Fruit fly (Drosophila melanogaster): ENCODE measurements around the gene COX6B.

The COX6B gene

dm6 chrX:19704083-19704482, 40.1 kb downstream of the COX6B start, which contains the start of the genes CG14230 and CG14232:
Gene CG14230 (plus strand): TSS chrX:19704176.
Gene CG14232 (minus strand): TSS chrX:19704259.
- TF ChIP-seq CG32121 (GFP tag; IDR thresholded peaks at IDR 0.05) (no peak), CG15710 (tag; optimal IDR thresholded peaks at IDR 0.05) (peak; percentile 5), CG9948 (tag; optimal IDR thresholded peaks at IDR 0.05) (no peak)

DNA sequence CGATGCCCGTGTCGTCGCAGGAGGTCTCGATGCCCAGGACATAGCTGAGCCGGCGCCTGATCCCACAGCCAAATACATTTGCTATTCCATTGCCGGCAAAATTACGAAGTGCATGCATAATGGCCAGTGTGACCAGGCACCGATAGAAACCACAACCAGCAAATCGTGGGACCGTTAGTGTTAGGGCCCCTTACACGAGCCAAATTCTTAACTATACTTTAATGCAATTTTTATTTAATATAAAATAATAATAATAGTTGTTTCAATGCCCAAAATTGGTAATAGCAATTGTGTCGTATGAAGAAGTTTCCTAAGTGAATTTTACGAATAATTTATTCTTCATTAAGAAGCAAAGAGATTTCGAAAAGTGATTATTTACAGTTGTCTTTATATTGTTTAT, 42.5 kb downstream of the COX6B start, which contains the start of gene Tcs4:
Tcs4 (minus strand) TSS at position 145 of the 400 bp plus-strand sequence.
- TF ChIP-seq Ets98B (GFP tag; IDR thresholded peaks at IDR 0.05) (peak; percentile 34; the same call in 1 of the 2 replicates), EcR (GFP tag; optimal IDR thresholded peaks at IDR 0.05) (no peak), CG32121 (GFP tag; IDR thresholded peaks at IDR 0.05) (no peak), CG4496 (GFP tag; IDR thresholded peaks at IDR 0.05) (no peak), Pif1B (GFP tag; optimal IDR thresholded peaks at IDR 0.05) (no peak), CG8159 (tag; optimal IDR thresholded peaks at IDR 0.05) (no peak), CG13204 (GFP tag; optimal IDR thresholded peaks at IDR 0.05) (no peak), CG12605 (GFP tag; IDR thresholded peaks at IDR 0.05) (no peak), rn (GFP tag; IDR thresholded peaks at IDR 0.05) (no peak)

dm6 chrX:19697255-19697877, 46.8 kb downstream of the COX6B start:
- TF ChIP-seq rn (GFP tag; IDR thresholded peaks at IDR 0.05) (no peak), Ets98B (GFP tag; IDR thresholded peaks at IDR 0.05) (no peak), CG9948 (tag; optimal IDR thresholded peaks at IDR 0.05) (no peak), CG17806 (tag; optimal IDR thresholded peaks at IDR 0.05) (no peak), CG4496 (GFP tag; IDR thresholded peaks at IDR 0.05) (0 out of 3 replicates have a peak, but pooled peaks have one; percentile 17), fd96Ca (GFP tag; IDR thresholded peaks at IDR 0.05) (0 out of 3 replicates have a peak, but pooled peaks have one; percentile 23), CG8159 (tag; optimal IDR thresholded peaks at IDR 0.05) (no peak), Snoo (tag; optimal IDR thresholded peaks at IDR 0.05) (no peak), CG13204 (GFP tag; optimal IDR thresholded peaks at IDR 0.05) (no peak), CG10348 (GFP tag; IDR thresholded peaks at IDR 0.05) (no peak), CG12605 (GFP tag; IDR thresholded peaks at IDR 0.05) (no peak), CG8301 (tag; optimal IDR thresholded peaks at IDR 0.05) (no peak)

DNA sequence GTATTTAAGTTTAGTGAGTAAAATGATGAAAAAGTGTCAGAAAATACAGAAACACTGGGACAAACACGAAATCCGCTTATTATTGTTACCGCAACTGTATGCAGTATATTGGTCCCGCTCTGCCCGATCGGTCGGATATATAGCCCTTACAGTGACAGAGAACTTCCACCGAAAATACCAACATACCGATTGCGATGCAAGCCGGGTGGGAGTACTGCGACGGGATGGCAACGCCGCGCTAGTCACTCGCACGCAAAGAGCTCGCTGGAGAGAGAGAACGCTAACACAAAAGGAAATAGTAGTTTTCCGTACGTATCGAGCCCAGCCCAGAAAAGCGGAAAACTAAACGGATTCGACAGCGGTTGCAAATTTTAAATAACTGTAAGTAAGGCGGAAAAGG, 47.3 kb downstream of the COX6B start, which contains the start of gene Cdc42:
Cdc42 (plus strand) TSS at position 247 of the 400 bp plus-strand sequence.
- TF ChIP-seq CG32121 (GFP tag; IDR thresholded peaks at IDR 0.05) (no peak), CG17806 (tag; optimal IDR thresholded peaks at IDR 0.05) (no peak), CG10348 (GFP tag; IDR thresholded peaks at IDR 0.05) (no peak), CG34367 (tag; optimal IDR thresholded peaks at IDR 0.05) (no peak), CG12605 (GFP tag; IDR thresholded peaks at IDR 0.05) (no peak), fd96Ca (GFP tag; IDR thresholded peaks at IDR 0.05) (no peak), Ets98B (GFP tag; IDR thresholded peaks at IDR 0.05) (no peak), CG4496 (GFP tag; IDR thresholded peaks at IDR 0.05) (peak; percentile 42; the same call in 1 of the 3 replicates), CG8301 (tag; optimal IDR thresholded peaks at IDR 0.05) (no peak)

DNA sequence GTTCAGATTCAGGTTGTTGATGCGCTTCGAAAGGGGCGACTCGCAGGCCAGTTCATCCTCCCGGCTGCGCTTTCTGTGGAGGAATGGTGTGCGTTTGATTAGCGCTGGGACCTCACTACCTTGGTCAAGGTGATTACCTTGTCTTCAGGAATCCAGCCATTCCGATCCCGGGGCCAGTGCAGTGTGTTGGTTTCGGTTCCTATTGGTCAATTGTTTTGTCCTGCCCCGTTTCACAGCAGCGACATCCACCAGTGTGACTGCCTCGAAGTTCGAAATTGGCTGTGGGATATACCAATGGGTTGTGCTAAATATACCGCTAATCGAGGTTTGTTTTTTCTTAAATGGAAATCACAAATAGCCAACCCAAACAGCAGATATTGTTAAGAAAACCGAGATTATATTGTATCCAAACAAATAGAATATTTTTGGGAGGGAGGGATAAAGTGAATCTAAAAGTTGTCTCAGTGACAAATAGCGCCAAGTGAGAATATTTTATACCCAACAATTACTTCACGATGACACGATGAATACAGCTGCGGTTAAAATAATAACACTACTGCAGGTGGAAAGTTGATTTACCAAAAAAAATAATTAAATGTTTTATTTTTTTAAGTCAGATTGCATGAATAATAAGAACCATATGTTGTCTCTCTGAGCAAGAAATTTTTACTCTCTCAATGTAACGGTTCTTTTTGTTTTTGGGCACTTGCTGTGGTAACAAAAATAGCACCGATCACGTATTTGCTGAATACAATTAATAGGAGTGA, 49.2 kb downstream of the COX6B start, which contains the start of gene CG14229:
CG14229 (minus strand) TSS at position 459 of the 767 bp plus-strand sequence.
- TF ChIP-seq CG12605 (GFP tag; IDR thresholded peaks at IDR 0.05) (peak; percentile 18; the same call in 1 of the 2 replicates), D1 (tag; optimal IDR thresholded peaks at IDR 0.05) (no peak), CG34367 (tag; optimal IDR thresholded peaks at IDR 0.05) (no peak), Pif1B (GFP tag; optimal IDR thresholded peaks at IDR 0.05) (peak; percentile 22), Ets98B (GFP tag; IDR thresholded peaks at IDR 0.05) (0 out of 2 replicates have a peak, but pooled peaks have one; percentile 45), CG14655 (GFP tag; optimal IDR thresholded peaks at IDR 0.05) (no peak), CG15710 (tag; optimal IDR thresholded peaks at IDR 0.05) (peak; percentile 7), fd96Ca (GFP tag; IDR thresholded peaks at IDR 0.05) (no peak), CG17806 (tag; optimal IDR thresholded peaks at IDR 0.05) (peak; percentile 12), Pif1A (GFP tag; optimal IDR thresholded peaks at IDR 0.05) (peak; percentile 3), CG4496 (GFP tag; IDR thresholded peaks at IDR 0.05) (peak; percentile 79), CG9948 (tag; optimal IDR thresholded peaks at IDR 0.05) (no peak), CG10348 (GFP tag; IDR thresholded peaks at IDR 0.05) (no peak), CG8159 (tag; optimal IDR thresholded peaks at IDR 0.05) (no peak), EcR (GFP tag; optimal IDR thresholded peaks at IDR 0.05) (no peak), CG8301 (tag; optimal IDR thresholded peaks at IDR 0.05) (peak; percentile 18), rn (GFP tag; IDR thresholded peaks at IDR 0.05) (no peak), Snoo (tag; optimal IDR thresholded peaks at IDR 0.05) (peak; percentile 15), CG32121 (GFP tag; IDR thresholded peaks at IDR 0.05) (no peak), gl (tag; optimal IDR thresholded peaks at IDR 0.05) (no peak), CG13204 (GFP tag; optimal IDR thresholded peaks at IDR 0.05) (no peak)
